Worm (Caenorhabditis elegans) whole organism, L2 larva: Measurements from ENCODE around the gene vha-18.

Experiments used
- aly-2 ChIP-seq: fragments of 150-350 bp; optimal IDR thresholded peaks from 2 replicates; lab custom pipeline; 2014; ENCODE audit warnings: missing biosample characterization, missing genetic modification characterization
- lin-11 ChIP-seq: fragments of 150-350 bp; sonication (generic microtip); optimal IDR thresholded peaks from 2 replicates; lab custom pipeline; 2014; ENCODE audit warnings: missing biosample characterization, missing genetic modification characterization, inconsistent platforms, mixed read lengths
- lin-13 ChIP-seq: fragments of 150-350 bp; optimal IDR thresholded peaks from 2 replicates; lab custom pipeline; 2014; ENCODE audit warnings: missing biosample characterization, missing genetic modification reagents, missing genetic modification characterization
- peb-1 ChIP-seq: fragments of 150-350 bp; optimal IDR thresholded peaks from 2 replicates; lab custom pipeline; 2014; ENCODE audit warnings: missing biosample characterization, missing genetic modification characterization
- ztf-11 ChIP-seq: sonication (generic microtip); optimal IDR thresholded peaks from 2 replicates; lab custom pipeline; 2017; ENCODE audit warnings: missing biosample characterization, missing genetic modification characterization

DNA sequence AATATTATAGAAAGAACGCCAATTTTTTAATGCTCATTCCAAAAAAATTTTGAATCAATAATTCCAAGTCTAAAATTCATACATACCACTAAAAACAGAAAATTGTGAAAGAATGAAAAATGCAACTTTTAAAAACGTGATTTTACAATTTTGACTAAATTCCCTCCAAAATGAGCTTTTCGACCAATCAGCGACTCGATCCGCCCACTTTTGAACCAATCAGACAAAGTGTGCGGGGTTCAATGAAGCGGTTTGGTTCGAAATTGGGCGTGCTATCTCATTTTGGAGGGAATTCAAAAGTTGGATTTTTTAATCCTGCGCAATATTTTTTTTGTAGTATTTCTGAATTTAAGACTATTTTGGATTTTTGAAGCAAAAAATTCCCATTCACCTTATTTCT lies 4.0 kb upstream of the vha-18 start:
- TF ChIP-seq ztf-11 (tag; lab: Kevin White, UChicago) (no peak), lin-13 (GFP tag; lab: Kevin White, UChicago) (no peak), aly-2 (tag; lab: Kevin White, UChicago) (no peak), lin-11 (tag; lab: Kevin White, UChicago) (no peak), peb-1 (tag; lab: Kevin White, UChicago) (no peak)
